Fruit fly (Drosophila melanogaster): ENCODE results near the gene InR.

- no peak for TF ChIP-seq psq (GFP tag; optimal IDR thresholded peaks at IDR 0.05)
- no peak for TF ChIP-seq pan (optimal IDR thresholded peaks at IDR 0.05)
- TF ChIP-seq Myc (optimal IDR thresholded peaks at IDR 0.05): no peak
- no peak for TF ChIP-seq usp (GFP tag; optimal IDR thresholded peaks at IDR 0.05)
- TF ChIP-seq Rel (GFP tag; optimal IDR thresholded peaks at IDR 0.05): no peak
- no peak for TF ChIP-seq Rel (tag; optimal IDR thresholded peaks at IDR 0.05)
- no peak for TF ChIP-seq GATAd (GFP tag; optimal IDR thresholded peaks at IDR 0.05)
- no peak for TF ChIP-seq br (GFP tag; optimal IDR thresholded peaks at IDR 0.05)
- TF ChIP-seq Abd-B (GFP tag; optimal IDR thresholded peaks at IDR 0.05): no peak
- no peak for TF ChIP-seq Hnf4 (GFP tag; optimal IDR thresholded peaks at IDR 0.05)
These were observed 55.8 kb downstream of the InR start for dm6 chr3R:21563306-21563705.

Measured in whole organism, wandering third instar larva.